Worm (Caenorhabditis elegans) whole organism, L4 larva: ENCODE results near the gene lact-7.

ENCODE experiments used
- F37D6.2 ChIP-seq: sonication (generic microtip); optimal IDR thresholded peaks from 2 replicates; lab custom pipeline; 2016; ENCODE audit warnings: mild to moderate bottlenecking, missing genetic modification characterization, missing compliant biosample characterization
- R02D3.7 ChIP-seq: fragments of 150-350 bp; sonication (generic microtip); optimal IDR thresholded peaks from 3 replicates; lab custom pipeline; 2014; ENCODE audit warnings: missing biosample characterization, missing genetic modification characterization
- T26A8.4 ChIP-seq: fragments of 200-800 bp; sonication (Bioruptor generic); IDR thresholded peaks from 2 replicates; pipeline ENCODE4 v1.3.6; 2022; ENCODE audit warnings: missing genetic modification characterization, missing compliant biosample characterization
- attf-4 ChIP-seq: sonication (generic microtip); optimal IDR thresholded peaks from 3 replicates; lab custom pipeline; 2017; ENCODE audit warnings: missing biosample characterization, missing genetic modification characterization
- ceh-82 ChIP-seq: sonication (generic microtip); optimal IDR thresholded peaks from 2 replicates; lab custom pipeline; 2017; ENCODE audit warnings: missing biosample characterization, missing genetic modification characterization
- ces-1 ChIP-seq: fragments of 150-350 bp; sonication (generic microtip); optimal IDR thresholded peaks from 4 replicates; lab custom pipeline; 2014; ENCODE audit warnings: missing biosample characterization, missing genetic modification reagents, missing genetic modification characterization
- cey-2 ChIP-seq: sonication (generic microtip); optimal IDR thresholded peaks from 3 replicates; lab custom pipeline; 2017; ENCODE audit warnings: missing genetic modification characterization, mild to moderate bottlenecking, missing compliant biosample characterization, antibody characterized with exemption, borderline replicate concordance; ENCODE audit not compliant: insufficient read depth
- ctbp-1 ChIP-seq: fragments of 200-800 bp; sonication (Bioruptor generic); IDR thresholded peaks from 2 replicates; pipeline ENCODE4 v1.3.6; 2022; ENCODE audit warnings: missing genetic modification reagents, missing genetic modification characterization, missing compliant biosample characterization
- daf-12 ChIP-seq: fragments of 150-350 bp; optimal IDR thresholded peaks from 2 replicates; lab custom pipeline; 2014; ENCODE audit warnings: missing biosample characterization, missing genetic modification reagents, missing genetic modification characterization
- daf-16 ChIP-seq, 3 experiments: sonication (generic microtip); optimal IDR thresholded peaks; 2 replicates each; lab custom pipeline; 2016 to 2017; ENCODE audit warnings: missing genetic modification characterization in 3 of 3, missing genetic modification reagents in 3 of 3, mild to moderate bottlenecking in 2 of 3, missing compliant biosample characterization in 2 of 3, missing biosample characterization in 1 of 3, moderate library complexity in 1 of 3
- dmd-9 ChIP-seq: fragments of 200-800 bp; sonication (Bioruptor generic); IDR thresholded peaks from 2 replicates; pipeline ENCODE4 v1.3.6; 2022; ENCODE audit warnings: missing genetic modification reagents, missing genetic modification characterization, missing compliant biosample characterization
- duxl-1 ChIP-seq: sonication (generic microtip); optimal IDR thresholded peaks from 2 replicates; lab custom pipeline; 2016; ENCODE audit warnings: mild to moderate bottlenecking, missing genetic modification characterization, moderate library complexity, missing compliant biosample characterization; ENCODE audit not compliant: poor library complexity
- egl-27 ChIP-seq: sonication (generic microtip); optimal IDR thresholded peaks from 3 replicates; lab custom pipeline; 2017; ENCODE audit warnings: missing biosample characterization, missing genetic modification reagents, missing genetic modification characterization
- egl-43 ChIP-seq: fragments of 200-800 bp; sonication (Bioruptor generic); IDR thresholded peaks from 2 replicates; pipeline ENCODE4 v1.3.6; 2022; ENCODE audit warnings: missing genetic modification reagents, missing genetic modification characterization, missing compliant biosample characterization
- fkh-10 ChIP-seq: fragments of 150-350 bp; optimal IDR thresholded peaks from 2 replicates; lab custom pipeline; 2014; ENCODE audit warnings: missing biosample characterization, missing genetic modification reagents, missing genetic modification characterization
- fos-1 ChIP-seq: fragments of 150-350 bp; optimal IDR thresholded peaks from 2 replicates; lab custom pipeline; 2014; ENCODE audit warnings: missing biosample characterization, missing genetic modification characterization
- hif-1 ChIP-seq, 2 experiments: sonication (generic microtip); optimal IDR thresholded peaks; 2 replicates each; lab custom pipeline; 2016 to 2017; ENCODE audit warnings: missing compliant biosample characterization in 2 of 2, missing genetic modification characterization in 2 of 2, missing genetic modification reagents in 2 of 2, missing genotype in 2 of 2, mild to moderate bottlenecking in 1 of 2
- hlh-30 ChIP-seq: sonication (generic microtip); optimal IDR thresholded peaks from 2 replicates; lab custom pipeline; 2017; ENCODE audit warnings: antibody characterized with exemption, mild to moderate bottlenecking, missing genetic modification characterization, missing compliant biosample characterization; ENCODE audit not compliant: insufficient read depth
- lin-29 ChIP-seq: fragments of 200-800 bp; sonication (Bioruptor generic); IDR thresholded peaks from 2 replicates; pipeline ENCODE4 v1.3.6; 2022; ENCODE audit warnings: missing genetic modification reagents, missing genetic modification characterization, missing compliant biosample characterization
- mdl-1 ChIP-seq, 2 experiments: fragments of 150-350 bp in 1 of 2; sonication (generic microtip) in 1 of 2; optimal IDR thresholded peaks; 2 replicates each; lab custom pipeline; 2014 to 2017; ENCODE audit warnings: missing biosample characterization in 2 of 2, missing genetic modification characterization in 2 of 2
- mes-2 ChIP-seq: sonication (generic microtip); optimal IDR thresholded peaks from 2 replicates; lab custom pipeline; 2016; ENCODE audit warnings: missing genotype, mild to moderate bottlenecking, missing genetic modification characterization, missing compliant biosample characterization; ENCODE audit not compliant: poor library complexity, severe bottlenecking
- mxl-2 ChIP-seq: fragments of 200-800 bp; sonication (Bioruptor generic); conservative IDR thresholded peaks from 2 replicates; pipeline ENCODE4 v1.3.6; 2022; ENCODE audit warnings: missing genetic modification reagents, missing genetic modification characterization, missing compliant biosample characterization
- nhr-11 ChIP-seq: fragments of 150-350 bp; optimal IDR thresholded peaks from 2 replicates; lab custom pipeline; 2014; ENCODE audit warnings: missing biosample characterization, missing genetic modification characterization
- nhr-111 ChIP-seq: fragments of 200-800 bp; sonication (Bioruptor generic); optimal IDR thresholded peaks from 2 replicates; lab custom pipeline; 2018; ENCODE audit warnings: mild to moderate bottlenecking, missing genetic modification characterization, missing compliant biosample characterization
- nhr-28 ChIP-seq: fragments of 150-350 bp; optimal IDR thresholded peaks from 2 replicates; lab custom pipeline; 2014; ENCODE audit warnings: missing biosample characterization, missing genetic modification characterization
- nhr-6 ChIP-seq: fragments of 150-350 bp; optimal IDR thresholded peaks from 2 replicates; lab custom pipeline; 2014; ENCODE audit warnings: missing biosample characterization, missing genetic modification characterization
- nhr-77 ChIP-seq: fragments of 150-350 bp; optimal IDR thresholded peaks from 2 replicates; lab custom pipeline; 2014; ENCODE audit warnings: missing biosample characterization, missing genetic modification characterization
- pqm-1 ChIP-seq: sonication (generic microtip); optimal IDR thresholded peaks from 2 replicates; lab custom pipeline; 2017; ENCODE audit warnings: missing biosample characterization, missing genetic modification characterization
- set-16 ChIP-seq: fragments of 200-800 bp; sonication (Bioruptor generic); IDR thresholded peaks from 2 replicates; pipeline ENCODE4 v1.3.6; 2022; ENCODE audit warnings: missing genetic modification reagents, missing genetic modification characterization, missing compliant biosample characterization
- skn-1 ChIP-seq: fragments of 150-350 bp; optimal IDR thresholded peaks from 2 replicates; lab custom pipeline; 2014; ENCODE audit warnings: missing biosample characterization, missing genetic modification characterization
- unc-39 ChIP-seq: sonication (generic microtip); optimal IDR thresholded peaks from 2 replicates; lab custom pipeline; 2017; ENCODE audit warnings: missing biosample characterization, missing genetic modification characterization
- unc-62 ChIP-seq, 3 experiments: fragments of 150-350 bp in 1 of 3; sonication (generic microtip); optimal IDR thresholded peaks in 2 of 3; peaks in 1 of 3; 1 replicate in 1 of 3; 2 replicates in 2 of 3; lab custom pipeline; 2014 to 2017; ENCODE audit warnings: missing biosample characterization in 3 of 3, missing genetic modification characterization in 3 of 3, missing genetic modification reagents in 3 of 3, missing genotype in 1 of 3
- vab-7 ChIP-seq: fragments of 200-800 bp; sonication (Bioruptor generic); IDR thresholded peaks from 2 replicates; pipeline ENCODE4 v1.3.6; 2022; ENCODE audit warnings: missing genetic modification reagents, missing genetic modification characterization, missing compliant biosample characterization
- zfp-2 ChIP-seq: sonication (generic microtip); optimal IDR thresholded peaks from 2 replicates; lab custom pipeline; 2016; ENCODE audit warnings: mild to moderate bottlenecking, missing genetic modification characterization, missing compliant biosample characterization
- zfp-3 ChIP-seq: fragments of 200-800 bp; sonication (Bioruptor generic); conservative IDR thresholded peaks from 2 replicates; pipeline ENCODE4 v1.3.6; 2022; ENCODE audit warnings: missing genetic modification reagents, missing genetic modification characterization, missing compliant biosample characterization
- zip-11 ChIP-seq: fragments of 200-800 bp; sonication (Bioruptor generic); IDR thresholded peaks from 2 replicates; pipeline ENCODE4 v1.3.6; 2022; ENCODE audit warnings: missing genetic modification characterization, missing compliant biosample characterization
- zip-2 ChIP-seq: fragments of 150-350 bp; optimal IDR thresholded peaks from 2 replicates; lab custom pipeline; 2014; ENCODE audit warnings: missing biosample characterization, missing genetic modification characterization

lact-7 gene

DNA sequence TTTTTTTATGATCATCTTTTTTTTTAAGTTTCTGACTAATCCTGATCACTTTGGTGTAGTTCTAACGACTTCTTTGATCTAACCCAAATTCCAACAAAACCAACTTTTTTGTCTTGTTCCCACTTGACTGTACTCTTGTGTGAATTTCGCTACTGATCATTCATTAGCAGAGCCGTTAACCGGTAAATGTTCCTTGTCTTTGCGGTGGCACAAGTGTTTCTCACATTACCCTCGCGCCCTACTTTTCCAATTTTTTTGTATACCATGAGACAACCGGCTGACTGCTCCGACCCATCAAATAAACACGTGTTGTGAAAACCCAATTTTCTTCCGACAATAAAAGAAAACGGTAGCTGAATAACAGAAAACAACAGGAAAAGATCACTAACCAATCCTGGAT, 26.2 kb upstream of the lact-7 start:
- no peak for TF ChIP-seq nhr-11 (tag; lab: Kevin White, UChicago)
- TF ChIP-seq ceh-82 (tag; lab: Kevin White, UChicago), result no peak
- no peak for TF ChIP-seq skn-1 (tag; lab: Kevin White, UChicago)
- no peak for TF ChIP-seq set-16 (GFP tag; lab: Robert Waterston, UW)
- peak in 1 of 2 experiments; percentile 93 for TF ChIP-seq unc-62 (GFP tag; optimal IDR thresholded peaks at IDR 0.05 in 1 of 2; lab: Kevin White, UChicago)
- TF ChIP-seq unc-62 (tag; optimal IDR thresholded peaks at IDR 0.05; lab: Kevin White, UChicago), result no peak
- TF ChIP-seq hlh-30 (tag; lab: Kevin White, UChicago), result peak; percentile 28
- TF ChIP-seq T26A8.4 (GFP tag; lab: Robert Waterston, UW), result no peak

DNA sequence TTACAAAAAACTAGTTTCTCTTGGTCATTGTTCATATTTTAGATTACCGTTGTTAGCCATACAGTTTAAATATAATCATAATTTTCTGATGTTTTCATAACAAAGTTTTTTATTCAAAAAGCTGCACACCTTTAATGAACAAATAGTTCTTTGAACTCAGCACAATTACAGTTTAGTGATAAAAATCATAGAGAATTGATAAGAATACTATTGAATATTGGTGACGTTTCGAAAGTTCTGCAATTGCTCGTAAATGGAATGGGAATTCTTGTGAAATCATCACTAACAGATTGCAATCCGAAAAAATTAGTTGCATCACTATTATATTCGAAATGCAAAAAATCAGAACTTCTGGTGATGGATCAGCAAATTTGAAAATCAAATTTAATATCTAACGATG, 24.8 kb upstream of the lact-7 start:
- TF ChIP-seq zfp-2 (tag; lab: Kevin White, UChicago) (no peak), egl-43 (GFP tag; lab: Robert Waterston, UW) (no peak), mdl-1 (tag; optimal IDR thresholded peaks at IDR 0.05; lab: Kevin White, UChicago) (no peak), nhr-11 (tag; lab: Kevin White, UChicago) (no peak), zip-11 (GFP tag; lab: Robert Waterston, UW) (no peak), nhr-28 (tag; lab: Kevin White, UChicago) (peak; percentile 40), dmd-9 (GFP tag; lab: Robert Waterston, UW) (no peak), pqm-1 (tag; lab: Kevin White, UChicago) (peak; percentile 29), mes-2 (tag; lab: Kevin White, UChicago) (no peak), daf-12 (tag; lab: Kevin White, UChicago) (no peak), unc-62 (GFP tag; optimal IDR thresholded peaks at IDR 0.05 in 1 of 2; lab: Kevin White, UChicago) (no peak), unc-62 (tag; optimal IDR thresholded peaks at IDR 0.05; lab: Kevin White, UChicago) (no peak), hif-1 (tag; optimal IDR thresholded peaks at IDR 0.05; lab: Kevin White, UChicago) (no peak), ces-1 (GFP tag; lab: Kevin White, UChicago) (no peak), vab-7 (GFP tag; lab: Robert Waterston, UW) (no peak), daf-16 (GFP tag; optimal IDR thresholded peaks at IDR 0.05; lab: Kevin White, UChicago) (no peak), daf-16 (tag; optimal IDR thresholded peaks at IDR 0.05; lab: Kevin White, UChicago) (peak; percentile 49), nhr-6 (no peak), mxl-2 (no peak), fkh-10 (GFP tag; lab: Kevin White, UChicago) (no peak), zip-2 (tag; lab: Kevin White, UChicago) (no peak), attf-4 (tag; lab: Kevin White, UChicago) (no peak)

DNA sequence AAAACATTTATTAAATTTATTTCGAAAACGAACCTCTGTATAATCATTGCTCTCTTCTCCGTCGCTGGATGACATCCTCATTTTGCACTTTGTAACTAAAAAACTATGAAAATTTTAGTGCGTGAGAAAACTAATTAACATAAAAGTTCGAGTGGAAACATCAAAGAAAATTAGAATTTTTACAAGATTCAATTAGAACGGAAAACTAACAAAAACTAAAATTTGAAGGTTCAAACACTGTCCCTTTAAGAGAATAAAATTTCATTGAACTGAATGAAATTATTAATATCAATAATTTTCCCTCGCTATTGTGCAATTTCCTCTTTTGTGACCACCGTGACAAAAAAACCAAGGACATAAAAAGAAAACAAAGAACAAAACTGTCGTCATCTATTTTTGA, 21.9 kb upstream of the lact-7 start, which contains the start of gene D1053.3:
Gene D1053.3 (minus strand): TSS at position 101 of the 400 bp plus-strand sequence.
- no peak for TF ChIP-seq cey-2 (tag; lab: Kevin White, UChicago)
- no peak for TF ChIP-seq unc-39 (tag; lab: Kevin White, UChicago)
- TF ChIP-seq egl-27 (tag; lab: Kevin White, UChicago), result no peak
- TF ChIP-seq lin-29 (GFP tag; lab: Robert Waterston, UW), result no peak
- no peak for TF ChIP-seq ceh-82 (tag; lab: Kevin White, UChicago)
- no peak for TF ChIP-seq nhr-11 (tag; lab: Kevin White, UChicago)
- TF ChIP-seq F37D6.2 (tag; lab: Kevin White, UChicago), result no peak
- no peak for TF ChIP-seq hlh-30 (tag; lab: Kevin White, UChicago)
- no peak for TF ChIP-seq ctbp-1 (GFP tag; lab: Robert Waterston, UW)
- TF ChIP-seq duxl-1 (tag; lab: Kevin White, UChicago), result no peak
- TF ChIP-seq nhr-111 (GFP tag; lab: Kevin White, UChicago), result no peak
- no peak for TF ChIP-seq R02D3.7 (tag; lab: Kevin White, UChicago)
- no peak for TF ChIP-seq nhr-77 (tag; lab: Kevin White, UChicago)
- no peak for TF ChIP-seq zfp-3 (GFP tag; lab: Robert Waterston, UW)
- no peak for TF ChIP-seq fos-1 (tag; lab: Kevin White, UChicago)
- TF ChIP-seq mdl-1 (tag; optimal IDR thresholded peaks at IDR 0.05; lab: Kevin White, UChicago), result no peak
